Worm (Caenorhabditis elegans) whole organism, L4 larva: ENCODE data around the gene C26B9.5.

Experiments used
- F10B5.3 ChIP-seq: sonication (generic microtip); optimal IDR thresholded peaks from 2 replicates; lab custom pipeline; 2016; ENCODE audit warnings: mild to moderate bottlenecking, missing genetic modification characterization, missing compliant biosample characterization
- F44E2.7 ChIP-seq: fragments of 200-800 bp; sonication (Bioruptor generic); IDR thresholded peaks from 2 replicates; pipeline ENCODE4 v2.1.2; 2022; ENCODE audit warnings: missing genetic modification characterization, missing compliant biosample characterization
- T20F7.1 ChIP-seq: fragments of 200-800 bp; sonication (Bioruptor generic); optimal IDR thresholded peaks from 2 replicates; lab custom pipeline; 2018; ENCODE audit warnings: mild to moderate bottlenecking, missing genetic modification characterization, missing compliant biosample characterization
- T26A8.4 ChIP-seq: fragments of 200-800 bp; sonication (Bioruptor generic); IDR thresholded peaks from 2 replicates; pipeline ENCODE4 v1.3.6; 2022; ENCODE audit warnings: missing genetic modification characterization, missing compliant biosample characterization
- ZK337.2 ChIP-seq: fragments of 200-800 bp; sonication (Bioruptor generic); IDR thresholded peaks from 2 replicates; pipeline ENCODE4 v1.3.6; 2022; ENCODE audit warnings: missing genetic modification reagents, missing genetic modification characterization, missing compliant biosample characterization
- ZK546.5 ChIP-seq, 2 experiments: sonication (generic microtip); optimal IDR thresholded peaks; 2 replicates each; lab custom pipeline; 2017; ENCODE audit warnings: missing biosample characterization in 2 of 2, missing genetic modification characterization in 2 of 2
- aha-1 ChIP-seq: fragments of 150-350 bp; peaks from one replicate; lab custom pipeline; 2014; ENCODE audit warnings: missing biosample characterization, missing genetic modification characterization
- ama-1 ChIP-seq: fragments of 150-350 bp; optimal IDR thresholded peaks from 2 replicates; lab custom pipeline; 2014; ENCODE audit warnings: inconsistent platforms, mixed read lengths
- arid-1 ChIP-seq: fragments of 200-800 bp; sonication (Bioruptor generic); conservative IDR thresholded peaks from 2 replicates; pipeline ENCODE4 v1.3.6; 2022; ENCODE audit warnings: missing genetic modification reagents, missing genetic modification characterization, missing compliant biosample characterization
- attf-4 ChIP-seq: sonication (generic microtip); optimal IDR thresholded peaks from 3 replicates; lab custom pipeline; 2017; ENCODE audit warnings: missing biosample characterization, missing genetic modification characterization
- ceh-32 ChIP-seq: sonication (generic microtip); optimal IDR thresholded peaks from 2 replicates; lab custom pipeline; 2016; ENCODE audit warnings: mild to moderate bottlenecking, missing genetic modification characterization, missing compliant biosample characterization; ENCODE audit not compliant: poor library complexity
- ceh-82 ChIP-seq: sonication (generic microtip); optimal IDR thresholded peaks from 2 replicates; lab custom pipeline; 2017; ENCODE audit warnings: missing biosample characterization, missing genetic modification characterization
- dmd-9 ChIP-seq: fragments of 200-800 bp; sonication (Bioruptor generic); IDR thresholded peaks from 2 replicates; pipeline ENCODE4 v1.3.6; 2022; ENCODE audit warnings: missing genetic modification reagents, missing genetic modification characterization, missing compliant biosample characterization
- duxl-1 ChIP-seq: sonication (generic microtip); optimal IDR thresholded peaks from 2 replicates; lab custom pipeline; 2016; ENCODE audit warnings: mild to moderate bottlenecking, missing genetic modification characterization, moderate library complexity, missing compliant biosample characterization; ENCODE audit not compliant: poor library complexity
- gei-8 ChIP-seq: fragments of 200-800 bp; sonication (Bioruptor generic); optimal IDR thresholded peaks from 2 replicates; lab custom pipeline; 2018; ENCODE audit warnings: mild to moderate bottlenecking, missing genetic modification characterization, missing compliant biosample characterization
- hif-1 ChIP-seq, 2 experiments: sonication (generic microtip); optimal IDR thresholded peaks; 2 replicates each; lab custom pipeline; 2016 to 2017; ENCODE audit warnings: missing compliant biosample characterization in 2 of 2, missing genetic modification characterization in 2 of 2, missing genetic modification reagents in 2 of 2, missing genotype in 2 of 2, mild to moderate bottlenecking in 1 of 2
- hlh-11 ChIP-seq: fragments of 200-800 bp; sonication (Bioruptor generic); optimal IDR thresholded peaks from 2 replicates; lab custom pipeline; 2018; ENCODE audit warnings: mild to moderate bottlenecking, missing genetic modification characterization, missing compliant biosample characterization
- hlh-30 ChIP-seq: sonication (generic microtip); optimal IDR thresholded peaks from 2 replicates; lab custom pipeline; 2017; ENCODE audit warnings: antibody characterized with exemption, mild to moderate bottlenecking, missing genetic modification characterization, missing compliant biosample characterization; ENCODE audit not compliant: insufficient read depth
- hmg-1.1 ChIP-seq: fragments of 200-800 bp; sonication (Bioruptor generic); IDR thresholded peaks from 2 replicates; pipeline ENCODE4 v1.3.6; 2022; ENCODE audit warnings: missing genetic modification reagents, missing genetic modification characterization, missing compliant biosample characterization
- jun-1 ChIP-seq: fragments of 150-350 bp; optimal IDR thresholded peaks from 2 replicates; lab custom pipeline; 2014; ENCODE audit warnings: missing biosample characterization, missing genetic modification reagents, missing genetic modification characterization
- lin-1 ChIP-seq: fragments of 200-800 bp; sonication (Bioruptor generic); IDR thresholded peaks from 2 replicates; pipeline ENCODE4 v1.3.6; 2022; ENCODE audit warnings: missing genetic modification reagents, missing genetic modification characterization, missing compliant biosample characterization
- lin-13 ChIP-seq: fragments of 150-350 bp; optimal IDR thresholded peaks from 2 replicates; lab custom pipeline; 2014; ENCODE audit warnings: missing biosample characterization, missing genetic modification reagents, missing genetic modification characterization
- lin-15B ChIP-seq: fragments of 150-350 bp; sonication (generic microtip); optimal IDR thresholded peaks from 3 replicates; lab custom pipeline; 2014; ENCODE audit warnings: missing biosample characterization, missing genetic modification characterization
- madf-5 ChIP-seq, 2 experiments: fragments of 200-800 bp; sonication (Bioruptor generic); IDR thresholded peaks; 2 replicates each; pipeline ENCODE4 v1.3.6; 2022; ENCODE audit warnings: missing compliant biosample characterization in 2 of 2, missing genetic modification characterization in 2 of 2
- mdl-1 ChIP-seq, 2 experiments: fragments of 150-350 bp in 1 of 2; sonication (generic microtip) in 1 of 2; optimal IDR thresholded peaks; 2 replicates each; lab custom pipeline; 2014 to 2017; ENCODE audit warnings: missing biosample characterization in 2 of 2, missing genetic modification characterization in 2 of 2
- mes-2 ChIP-seq: sonication (generic microtip); optimal IDR thresholded peaks from 2 replicates; lab custom pipeline; 2016; ENCODE audit warnings: missing genotype, mild to moderate bottlenecking, missing genetic modification characterization, missing compliant biosample characterization; ENCODE audit not compliant: poor library complexity, severe bottlenecking
- mxl-2 ChIP-seq: fragments of 200-800 bp; sonication (Bioruptor generic); conservative IDR thresholded peaks from 2 replicates; pipeline ENCODE4 v1.3.6; 2022; ENCODE audit warnings: missing genetic modification reagents, missing genetic modification characterization, missing compliant biosample characterization
- mxl-3 ChIP-seq: fragments of 200-800 bp; sonication (Bioruptor generic); optimal IDR thresholded peaks from 2 replicates; lab custom pipeline; 2018; ENCODE audit warnings: mild to moderate bottlenecking, missing genetic modification characterization, missing compliant biosample characterization
- nhr-102 ChIP-seq: sonication (generic microtip); optimal IDR thresholded peaks from 2 replicates; lab custom pipeline; 2016; ENCODE audit warnings: mild to moderate bottlenecking, missing genetic modification characterization, moderate library complexity, missing compliant biosample characterization
- nhr-111 ChIP-seq: fragments of 200-800 bp; sonication (Bioruptor generic); optimal IDR thresholded peaks from 2 replicates; lab custom pipeline; 2018; ENCODE audit warnings: mild to moderate bottlenecking, missing genetic modification characterization, missing compliant biosample characterization
- nhr-25 ChIP-seq: sonication (generic microtip); optimal IDR thresholded peaks from 2 replicates; lab custom pipeline; 2017; ENCODE audit warnings: missing genetic modification characterization, mild to moderate bottlenecking, missing compliant biosample characterization, antibody characterized with exemption, moderate library complexity, borderline replicate concordance; ENCODE audit not compliant: insufficient read depth
- nhr-28 ChIP-seq: fragments of 150-350 bp; optimal IDR thresholded peaks from 2 replicates; lab custom pipeline; 2014; ENCODE audit warnings: missing biosample characterization, missing genetic modification characterization
- nhr-42 ChIP-seq: fragments of 200-800 bp; sonication (Bioruptor generic); IDR thresholded peaks from 2 replicates; pipeline ENCODE4 v1.3.6; 2022; ENCODE audit warnings: missing genetic modification characterization, missing compliant biosample characterization
- nhr-48 ChIP-seq: sonication (generic microtip); optimal IDR thresholded peaks from 2 replicates; lab custom pipeline; 2016; ENCODE audit warnings: mild to moderate bottlenecking, missing genetic modification characterization, missing compliant biosample characterization
- nhr-77 ChIP-seq: fragments of 150-350 bp; optimal IDR thresholded peaks from 2 replicates; lab custom pipeline; 2014; ENCODE audit warnings: missing biosample characterization, missing genetic modification characterization
- rbr-2 ChIP-seq: sonication (generic microtip); optimal IDR thresholded peaks from 2 replicates; lab custom pipeline; 2016; ENCODE audit warnings: missing genotype, missing genetic modification characterization, missing compliant biosample characterization
- skn-1 ChIP-seq: fragments of 150-350 bp; optimal IDR thresholded peaks from 2 replicates; lab custom pipeline; 2014; ENCODE audit warnings: missing biosample characterization, missing genetic modification characterization
- snpc-1.2 ChIP-seq: fragments of 200-800 bp; sonication (Bioruptor generic); IDR thresholded peaks from 2 replicates; pipeline ENCODE4 v1.3.6; 2022; ENCODE audit warnings: missing genetic modification reagents, missing genetic modification characterization, missing compliant biosample characterization
- spr-1 ChIP-seq: sonication (generic microtip); optimal IDR thresholded peaks from 2 replicates; lab custom pipeline; 2016; ENCODE audit warnings: mild to moderate bottlenecking, missing genetic modification characterization, missing compliant biosample characterization
- unc-39 ChIP-seq: sonication (generic microtip); optimal IDR thresholded peaks from 2 replicates; lab custom pipeline; 2017; ENCODE audit warnings: missing biosample characterization, missing genetic modification characterization
- unc-62 ChIP-seq, 3 experiments: fragments of 150-350 bp in 1 of 3; sonication (generic microtip); optimal IDR thresholded peaks in 2 of 3; peaks in 1 of 3; 1 replicate in 1 of 3; 2 replicates in 2 of 3; lab custom pipeline; 2014 to 2017; ENCODE audit warnings: missing biosample characterization in 3 of 3, missing genetic modification characterization in 3 of 3, missing genetic modification reagents in 3 of 3, missing genotype in 1 of 3

C26B9.5 gene

ce11 chrX:5336498-5336897, 7.2 kb downstream of the C26B9.5 start (continued):
- TF ChIP-seq nhr-48 (tag; lab: Kevin White, UChicago) (peak; percentile 28), gei-8 (GFP tag; lab: Kevin White, UChicago) (no peak), F44E2.7 (no peak), mes-2 (peak; percentile 81), ZK546.5 (tag; optimal IDR thresholded peaks at IDR 0.05; lab: Kevin White, UChicago) (no peak), spr-1 (tag; lab: Kevin White, UChicago) (peak; percentile 21), nhr-102 (tag; lab: Kevin White, UChicago) (peak; percentile 23), arid-1 (no peak), skn-1 (tag; lab: Kevin White, UChicago) (no peak), aha-1 (peak; percentile 93)

ce11 chrX:5337959-5338358, 8.7 kb downstream of the C26B9.5 start, which contains the start of gene C26B9.3:
TSS of gene C26B9.3 (plus strand) at chrX:5338301.
- TF ChIP-seq mxl-3 (GFP tag; lab: Kevin White, UChicago): peak; percentile 68
- TF ChIP-seq mxl-2 (GFP tag; lab: Robert Waterston, UW): no peak
- TF ChIP-seq lin-1 (GFP tag; lab: Robert Waterston, UW): no peak
- TF ChIP-seq ceh-32: no peak
- TF ChIP-seq spr-1 (tag; lab: Kevin White, UChicago): peak; percentile 7
- no peak for TF ChIP-seq nhr-25 (tag; lab: Kevin White, UChicago)
- peak; percentile 8 for TF ChIP-seq nhr-28 (tag; lab: Kevin White, UChicago)
- TF ChIP-seq dmd-9: no peak
- TF ChIP-seq T20F7.1: no peak
- TF ChIP-seq T26A8.4 (GFP tag; lab: Robert Waterston, UW): no peak
- no peak for TF ChIP-seq F10B5.3 (tag; lab: Kevin White, UChicago)
- TF ChIP-seq hlh-11 (tag; lab: Kevin White, UChicago): peak; percentile 41
- no peak for TF ChIP-seq lin-13 (GFP tag; lab: Kevin White, UChicago)
- no peak for TF ChIP-seq nhr-42
- TF ChIP-seq nhr-111: no peak
- TF ChIP-seq ZK337.2 (GFP tag; lab: Robert Waterston, UW): no peak
- no peak for TF ChIP-seq ceh-82 (tag; lab: Kevin White, UChicago)
- TF ChIP-seq gei-8 (GFP tag; lab: Kevin White, UChicago): no peak
- TF ChIP-seq mdl-1 (tag; optimal IDR thresholded peaks at IDR 0.05; lab: Kevin White, UChicago): peak in 1 of 2 experiments; percentile 36
- TF ChIP-seq rbr-2 (tag; lab: Kevin White, UChicago): no peak

- TF ChIP-seq hlh-30 (peak; percentile 24), mxl-3 (GFP tag; lab: Kevin White, UChicago) (peak; percentile 0), madf-5 (GFP tag; IDR thresholded peaks at IDR 0.05; lab: Robert Waterston, UW) (no peak), hmg-1.1 (GFP tag; lab: Robert Waterston, UW) (no peak), nhr-28 (tag; lab: Kevin White, UChicago) (peak; percentile 12), dmd-9 (no peak), ceh-32 (no peak), duxl-1 (tag; lab: Kevin White, UChicago) (no peak), lin-1 (GFP tag; lab: Robert Waterston, UW) (no peak), F44E2.7 (no peak), mdl-1 (tag; optimal IDR thresholded peaks at IDR 0.05; lab: Kevin White, UChicago) (peak in 1 of 2 experiments; percentile 71), ama-1 (lab: Kevin White, UChicago) (no peak), nhr-77 (no peak), nhr-48 (tag; lab: Kevin White, UChicago) (peak; percentile 48), jun-1 (tag; lab: Kevin White, UChicago) (no peak), hif-1 (tag; optimal IDR thresholded peaks at IDR 0.05; lab: Kevin White, UChicago) (no peak), attf-4 (tag; lab: Kevin White, UChicago) (no peak), nhr-111 (no peak), hlh-11 (tag; lab: Kevin White, UChicago) (peak; percentile 27), snpc-1.2 (no peak), unc-39 (tag; lab: Kevin White, UChicago) (no peak), lin-15B (tag; lab: Kevin White, UChicago) (no peak), unc-62 (GFP tag; optimal IDR thresholded peaks at IDR 0.05 in 1 of 2; lab: Kevin White, UChicago) (peak in 1 of 2 experiments; percentile 78), unc-62 (tag; optimal IDR thresholded peaks at IDR 0.05; lab: Kevin White, UChicago) (no peak), arid-1 (no peak), aha-1 (peak; percentile 90)
These were observed 10.1 kb downstream of the C26B9.5 start for ce11 chrX:5339357-5339756.
